Fruit fly (Drosophila melanogaster): ENCODE data around the gene CG11760.

The CG11760 gene

DNA sequence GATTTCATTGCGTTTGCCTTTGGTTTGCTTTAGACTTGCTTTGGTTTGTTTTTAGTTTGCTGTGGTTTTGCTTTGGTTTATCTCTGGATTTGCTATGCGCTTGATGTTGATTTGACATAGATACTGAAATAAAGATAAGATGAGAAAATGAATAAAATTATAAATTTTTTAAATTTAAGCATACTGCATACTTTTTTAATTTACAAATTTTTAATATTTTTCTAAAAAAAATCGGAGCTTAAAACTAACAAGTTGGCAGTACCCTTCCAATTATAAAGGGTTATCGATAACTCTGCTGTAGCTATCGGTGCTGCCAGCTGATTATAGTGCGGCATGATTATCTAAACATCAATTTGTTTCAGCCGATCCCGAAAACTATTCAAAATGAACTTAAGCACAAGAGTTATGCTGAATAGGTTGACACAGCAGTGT, 45.2 kb upstream of the CG11760 start, which contains the start of gene mRpL19 (continued):
- TF ChIP-seq HLH54F (GFP tag; optimal IDR thresholded peaks at IDR 0.05) (no peak), CG10321 (GFP tag; IDR thresholded peaks at IDR 0.05) (no peak), CG2199 (GFP tag; IDR thresholded peaks at IDR 0.05) (no peak), vvl (GFP tag; IDR thresholded peaks at IDR 0.05) (no peak), CG12104 (GFP tag; optimal IDR thresholded peaks at IDR 0.05) (peak; percentile 21), Aef1 (GFP tag; IDR thresholded peaks at IDR 0.05) (no peak), CG5245 (GFP tag; optimal IDR thresholded peaks at IDR 0.05) (no peak), gem (tag; optimal IDR thresholded peaks at IDR 0.05) (peak; percentile 70), grau (tag; optimal IDR thresholded peaks at IDR 0.05) (peak; percentile 57), eve (GFP tag; optimal IDR thresholded peaks at IDR 0.05) (no peak), psq (GFP tag; optimal IDR thresholded peaks at IDR 0.05) (no peak), row (GFP tag; IDR thresholded peaks at IDR 0.05) (peak; percentile 73), CG7271 (tag; optimal IDR thresholded peaks at IDR 0.05) (peak; percentile 45), Poxn (GFP tag; IDR thresholded peaks at IDR 0.05) (no peak), Vsx1 (GFP tag; optimal IDR thresholded peaks at IDR 0.05) (no peak), CG17912 (GFP tag; optimal IDR thresholded peaks at IDR 0.05) (no peak), CG18764 (GFP tag; optimal IDR thresholded peaks at IDR 0.05) (peak; percentile 20), Fer3 (tag; optimal IDR thresholded peaks at IDR 0.05) (peak; percentile 52), tup (GFP tag; optimal IDR thresholded peaks at IDR 0.05) (no peak), CG10147 (GFP tag; optimal IDR thresholded peaks at IDR 0.05) (peak; percentile 46), disco-r (GFP tag; optimal IDR thresholded peaks at IDR 0.05) (no peak), wor (GFP tag; IDR thresholded peaks at IDR 0.05) (no peak), CG13296 (GFP tag; optimal IDR thresholded peaks at IDR 0.05) (peak; percentile 69), pb (GFP tag; optimal IDR thresholded peaks at IDR 0.05) (no peak), Ets65A (GFP tag) (no peak), eyg (GFP tag; optimal IDR thresholded peaks at IDR 0.05) (no peak), CG31365 (tag; optimal IDR thresholded peaks at IDR 0.05) (no peak), CG14050 (GFP tag; IDR thresholded peaks at IDR 0.05) (no peak; the same call in 2 of the 3 replicates), HHEX (GFP tag; optimal IDR thresholded peaks at IDR 0.05) (no peak), Adf1 (GFP tag; IDR thresholded peaks at IDR 0.05) (peak; percentile 37; the same call in 1 of the 2 replicates), slbo (GFP tag; IDR thresholded peaks at IDR 0.05) (peak; percentile 22; the same call in 1 of the 2 replicates), sd (tag; optimal IDR thresholded peaks at IDR 0.05) (no peak), CG2129 (GFP tag; IDR thresholded peaks at IDR 0.05; ENCODE audit: partially characterized antibody) (peak; percentile 26), fd96Cb (tag; optimal IDR thresholded peaks at IDR 0.05) (no peak), wek (GFP tag; optimal IDR thresholded peaks at IDR 0.05) (no peak), mam (GFP tag; optimal IDR thresholded peaks at IDR 0.05) (no peak), hbn (GFP tag; IDR thresholded peaks at IDR 0.05; ENCODE audit: partially characterized antibody) (no peak; the same call in 1 of the 2 replicates), usp (GFP tag; optimal IDR thresholded peaks at IDR 0.05) (no peak), CG17802 (tag; optimal IDR thresholded peaks at IDR 0.05) (no peak), CG30431 (GFP tag; optimal IDR thresholded peaks at IDR 0.05) (no peak), D19A (tag; optimal IDR thresholded peaks at IDR 0.05) (peak; percentile 64), CG13287 (GFP tag; IDR thresholded peaks at IDR 0.05; ENCODE audit: partially characterized antibody) (peak; percentile 80), lmd (GFP tag; IDR thresholded peaks at IDR 0.05) (no peak), Fer2 (tag; optimal IDR thresholded peaks at IDR 0.05) (peak; percentile 22), CG6654 (GFP tag; optimal IDR thresholded peaks at IDR 0.05) (no peak), CG16815 (GFP tag; optimal IDR thresholded peaks at IDR 0.05) (no peak), pita (GFP tag; optimal IDR thresholded peaks at IDR 0.05) (no peak), pros (GFP tag; optimal IDR thresholded peaks at IDR 0.05) (no peak), D (optimal IDR thresholded peaks at IDR 0.05) (no peak), D (GFP tag; optimal IDR thresholded peaks at IDR 0.05) (no peak), mirr (GFP tag; optimal IDR thresholded peaks at IDR 0.05) (no peak), CG8089 (GFP tag; optimal IDR thresholded peaks at IDR 0.05) (no peak)
